Fruit fly (Drosophila melanogaster) S2 (cell line): ENCODE results near the gene Lcp65Ag3.

ENCODE experiments used
- CG8478 ChIP-seq: fragments of >200 bp; optimal IDR thresholded peaks from 2 replicates; lab custom pipeline; 2018
- CTCF ChIP-seq, 2 experiments: fragments of >200 bp; optimal IDR thresholded peaks; 2 replicates each; lab custom pipeline; 2018

DNA sequence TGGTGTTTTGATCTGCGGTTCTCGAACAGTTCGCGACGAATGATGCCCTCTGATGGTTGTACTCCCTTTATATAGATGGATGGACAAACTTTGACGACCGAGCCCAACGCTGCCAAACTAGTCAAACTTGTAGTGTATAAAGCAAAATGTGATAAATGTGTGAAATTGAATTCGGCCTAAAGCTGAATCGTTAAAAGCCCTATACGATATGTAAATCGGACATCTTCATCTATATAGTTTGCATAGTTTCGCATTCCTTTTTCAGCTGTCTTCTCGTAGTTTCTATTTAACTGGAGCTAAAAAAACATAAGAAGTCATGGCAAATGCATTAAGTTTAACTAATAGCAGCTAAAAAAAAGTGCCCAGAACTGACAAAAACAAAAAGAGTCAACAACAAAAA is 2.8 kb upstream of the Lcp65Ag3 start, which contains the start of gene Lcp65Ag2:
- TF ChIP-seq CG8478 (no peak), CTCF (optimal IDR thresholded peaks at IDR 0.05; lab: Kevin White, UChicago) (no peak)
